Fruit fly (Drosophila melanogaster): ENCODE data around the gene Uch-L5.

dm6 chr3L:9468261-9468890 is 8.4 kb downstream of the Uch-L5 start:
- TF ChIP-seq EcR (GFP tag; optimal IDR thresholded peaks at IDR 0.05) (no peak), Dll (optimal IDR thresholded peaks at IDR 0.05) (no peak)
